Fruit fly (Drosophila melanogaster): Measurements from ENCODE around the gene CG15046.

- TF ChIP-seq CG32264 (GFP tag; optimal IDR thresholded peaks at IDR 0.05) (no peak), Vsx2 (GFP tag; optimal IDR thresholded peaks at IDR 0.05; ENCODE audit: partially characterized antibody) (no peak), psq (GFP tag; optimal IDR thresholded peaks at IDR 0.05) (no peak), Rel (GFP tag; optimal IDR thresholded peaks at IDR 0.05) (no peak), Rel (tag; optimal IDR thresholded peaks at IDR 0.05) (no peak), Hnf4 (GFP tag; optimal IDR thresholded peaks at IDR 0.05) (no peak), HLH106 (tag; optimal IDR thresholded peaks at IDR 0.05) (no peak), Abd-B (GFP tag; optimal IDR thresholded peaks at IDR 0.05) (no peak), h (GFP tag; optimal IDR thresholded peaks at IDR 0.05) (no peak), usp (GFP tag; optimal IDR thresholded peaks at IDR 0.05) (no peak), CG9705 (GFP tag; optimal IDR thresholded peaks at IDR 0.05) (no peak), brk (GFP tag; optimal IDR thresholded peaks at IDR 0.05) (no peak), Dfd (GFP tag; optimal IDR thresholded peaks at IDR 0.05) (no peak), woc (GFP tag; optimal IDR thresholded peaks at IDR 0.05) (no peak)
These were observed 50.9 kb downstream of the CG15046 start, which contains the start of gene CG32551 for dm6 chrX:18438568-18438967.

Measured in whole organism, wandering third instar larva.